Worm (Caenorhabditis elegans) whole organism, L4 larva: ENCODE results near the gene stn-2.

Experiments
- dmd-6 ChIP-seq: fragments of 200-800 bp; sonication (Bioruptor generic); IDR thresholded peaks from 2 replicates; pipeline ENCODE4 v1.3.6; 2022; ENCODE audit warnings: missing genetic modification reagents, missing genetic modification characterization, missing compliant biosample characterization
- lin-39 ChIP-seq: fragments of 150-350 bp; optimal IDR thresholded peaks from 2 replicates; lab custom pipeline; 2014; ENCODE audit warnings: missing biosample characterization, missing genetic modification reagents, missing genetic modification characterization

ce11 chrX:7661628-7662027, 18.8 kb downstream of the stn-2 start:
- TF ChIP-seq lin-39 (tag; lab: Kevin White, UChicago) (no peak), dmd-6 (GFP tag; lab: Robert Waterston, UW) (no peak)
